Worm (Caenorhabditis elegans) whole organism, young adult: ENCODE measurements around the gene dcap-1.
"Not testable (repeated sequence)": the region's sequence is repeated elsewhere in the genome, so short reads cannot be mapped to it uniquely, and the experiment has no call there.

Source experiments
- F52B5.7 ChIP-seq: sonication (generic microtip); optimal IDR thresholded peaks from 2 replicates; lab custom pipeline; 2016; ENCODE audit warnings: mild to moderate bottlenecking, missing genetic modification characterization, missing compliant biosample characterization
- egl-18 ChIP-seq: fragments of 200-800 bp; sonication (Bioruptor generic); IDR thresholded peaks from 2 replicates; pipeline ENCODE4 v1.3.6; 2022; ENCODE audit warnings: missing genetic modification reagents, missing genetic modification characterization, missing compliant biosample characterization
- lin-54 ChIP-seq: fragments of 200-800 bp; sonication (Bioruptor generic); optimal IDR thresholded peaks from 2 replicates; lab custom pipeline; 2018; ENCODE audit warnings: mild to moderate bottlenecking, missing genetic modification characterization, missing compliant biosample characterization
- nfya-1 ChIP-seq: sonication (generic microtip); optimal IDR thresholded peaks from 2 replicates; lab custom pipeline; 2017; ENCODE audit warnings: antibody characterized with exemption, missing compliant biosample characterization, missing genetic modification characterization, borderline replicate concordance; ENCODE audit not compliant: insufficient read depth
- unc-62 ChIP-seq: fragments of 150-350 bp; optimal IDR thresholded peaks from 2 replicates; lab custom pipeline; 2014; ENCODE audit warnings: missing biosample characterization, missing genetic modification reagents, missing genetic modification characterization

DNA sequence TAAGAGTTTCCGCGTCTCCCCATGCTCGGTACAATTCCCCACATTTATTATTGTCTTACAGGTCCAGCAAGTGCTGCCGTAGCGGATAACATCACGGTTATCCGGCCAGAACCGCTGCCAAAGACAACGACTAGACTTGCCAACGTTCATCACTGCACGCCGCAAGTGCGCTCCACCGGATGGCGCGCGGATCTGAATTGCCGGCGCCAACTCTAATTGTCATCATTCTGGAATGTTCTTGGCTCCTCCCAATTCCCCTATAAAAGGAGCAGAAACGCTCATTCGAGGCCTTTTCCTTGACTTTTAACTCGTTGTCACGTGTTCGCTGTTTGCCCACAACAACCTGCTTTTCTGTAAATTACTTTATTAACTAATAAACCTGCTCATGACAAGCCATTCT, 49.4 kb upstream of the dcap-1 start:
- TF ChIP-seq egl-18 (GFP tag; lab: Robert Waterston, UW); lin-54 (GFP tag; lab: Kevin White, UChicago); F52B5.7 (tag; lab: Kevin White, UChicago); unc-62; nfya-1 (tag; lab: Kevin White, UChicago): not testable (repeated sequence)
